Worm (Caenorhabditis elegans): ENCODE measurements around the gene semi-1.

semi-1 gene

ce11 chrV:13476350-13476749 lies 38.7 kb downstream of the semi-1 start, which contains the start of gene T10G3.8:
Gene T10G3.8 (minus strand): TSS chrV:13476450.
- TF ChIP-seq mes-4 (tag; optimal IDR thresholded peaks at IDR 0.05), result no peak
- TF ChIP-seq lag-1 (GFP tag; IDR thresholded peaks at IDR 0.05), result no peak
- no peak for TF ChIP-seq Y79H2A.3 (GFP tag; conservative IDR thresholded peaks at IDR 0.05)
- no peak for TF ChIP-seq ceh-100 (GFP tag; IDR thresholded peaks at IDR 0.05)
- TF ChIP-seq unc-62 (GFP tag; optimal IDR thresholded peaks at IDR 0.05), result no peak
- no peak for TF ChIP-seq dpff-1 (tag; optimal IDR thresholded peaks at IDR 0.05)
- TF ChIP-seq sdz-38 (tag; optimal IDR thresholded peaks at IDR 0.05), result no peak
- TF ChIP-seq pbrm-1 (GFP tag; IDR thresholded peaks at IDR 0.05), result no peak
- no peak for TF ChIP-seq D2030.7 (GFP tag; IDR thresholded peaks at IDR 0.05)
- no peak for TF ChIP-seq nfya-2 (GFP tag; IDR thresholded peaks at IDR 0.05)

- no peak for TF ChIP-seq somi-1 (GFP tag; optimal IDR thresholded peaks at IDR 0.05)
- no peak for TF ChIP-seq dox-1 (GFP tag; IDR thresholded peaks at IDR 0.05)
- TF ChIP-seq egl-44 (GFP tag; IDR thresholded peaks at IDR 0.05), result no peak
- no peak for TF ChIP-seq Y95B8A.8 (GFP tag; IDR thresholded peaks at IDR 0.05)
- TF ChIP-seq nhr-120 (GFP tag; IDR thresholded peaks at IDR 0.05), result no peak
- TF ChIP-seq ceh-27 (GFP tag; optimal IDR thresholded peaks at IDR 0.05), result no peak
- no peak for TF ChIP-seq lin-54 (GFP tag; optimal IDR thresholded peaks at IDR 0.05)
- TF ChIP-seq attf-6 (GFP tag; IDR thresholded peaks at IDR 0.05), result no peak
- TF ChIP-seq ceh-40 (GFP tag; IDR thresholded peaks at IDR 0.05), result no peak
- no peak for TF ChIP-seq nhr-90 (tag; optimal IDR thresholded peaks at IDR 0.05)
- no peak for TF ChIP-seq hrde-1 (tag; optimal IDR thresholded peaks at IDR 0.05; ENCODE audit: borderline replicate concordance)
- TF ChIP-seq ztf-6 (GFP tag; IDR thresholded peaks at IDR 0.05), result no peak
- TF ChIP-seq nhr-80 (tag; optimal IDR thresholded peaks at IDR 0.05), result no peak
- TF ChIP-seq ztf-26 (tag; optimal IDR thresholded peaks at IDR 0.05), result no peak
- TF ChIP-seq tlf-1 (GFP tag; optimal IDR thresholded peaks at IDR 0.05), result no peak
- no peak for TF ChIP-seq chd-7 (tag; optimal IDR thresholded peaks at IDR 0.05)
- TF ChIP-seq rec-8 (tag; optimal IDR thresholded peaks at IDR 0.05), result no peak
- TF ChIP-seq atf-7 (tag; optimal IDR thresholded peaks at IDR 0.05), result no peak
- no peak for TF ChIP-seq F22D6.2 (tag; optimal IDR thresholded peaks at IDR 0.05)
- no peak for TF ChIP-seq lin-26 (GFP tag; IDR thresholded peaks at IDR 0.05)
Observed at ce11 chrV:13473467-13473866, 41.5 kb downstream of the semi-1 start, which contains the start of gene T10G3.1. Gene T10G3.1 (minus strand): TSS chrV:13473679.

ce11 chrV:13472062-13472461 lies 43.0 kb downstream of the semi-1 start:
- no peak for TF ChIP-seq Y79H2A.3 (GFP tag; conservative IDR thresholded peaks at IDR 0.05)
- no peak for TF ChIP-seq F57C9.4 (tag; optimal IDR thresholded peaks at IDR 0.05)
- TF ChIP-seq lsl-1 (GFP tag; optimal IDR thresholded peaks at IDR 0.05), result no peak
- TF ChIP-seq rcor-1 (GFP tag; IDR thresholded peaks at IDR 0.05), result no peak
- no peak for TF ChIP-seq ztf-18 (tag; optimal IDR thresholded peaks at IDR 0.05)
- TF ChIP-seq F39B2.1 (GFP tag; IDR thresholded peaks at IDR 0.05), result no peak
- TF ChIP-seq egrh-3 (GFP tag; IDR thresholded peaks at IDR 0.05), result no peak
- no peak for TF ChIP-seq F55B11.4 (tag; optimal IDR thresholded peaks at IDR 0.05; ENCODE audit: borderline replicate concordance, insufficient read depth)
- TF ChIP-seq die-1 (tag; optimal IDR thresholded peaks at IDR 0.05), result no peak
- no peak for TF ChIP-seq lin-26 (GFP tag; IDR thresholded peaks at IDR 0.05)
- TF ChIP-seq C17E4.6 (GFP tag; IDR thresholded peaks at IDR 0.05), result no peak
- TF ChIP-seq T07F8.4 (tag; optimal IDR thresholded peaks at IDR 0.05), result no peak
- no peak for TF ChIP-seq T26A5.8 (tag; optimal IDR thresholded peaks at IDR 0.05)
- no peak for TF ChIP-seq ccch-3 (GFP tag; optimal IDR thresholded peaks at IDR 0.05)
- TF ChIP-seq hsf-1 (GFP tag; IDR thresholded peaks at IDR 0.05), result no peak
- no peak for TF ChIP-seq Y95B8A.8 (GFP tag; IDR thresholded peaks at IDR 0.05)
- no peak for TF ChIP-seq ZK185.1 (tag; optimal IDR thresholded peaks at IDR 0.05; ENCODE audit: poor library complexity, severe bottlenecking)
- no peak for TF ChIP-seq ztf-26 (tag; optimal IDR thresholded peaks at IDR 0.05)
